Worm (Caenorhabditis elegans) whole organism, dauer: ENCODE data around the gene idpp-14.

Source experiments
- unc-62 ChIP-seq: sonication (generic microtip); optimal IDR thresholded peaks from 2 replicates; lab custom pipeline; 2017; ENCODE audit warnings: missing biosample characterization, missing genetic modification reagents, missing genetic modification characterization

idpp-14 gene

DNA sequence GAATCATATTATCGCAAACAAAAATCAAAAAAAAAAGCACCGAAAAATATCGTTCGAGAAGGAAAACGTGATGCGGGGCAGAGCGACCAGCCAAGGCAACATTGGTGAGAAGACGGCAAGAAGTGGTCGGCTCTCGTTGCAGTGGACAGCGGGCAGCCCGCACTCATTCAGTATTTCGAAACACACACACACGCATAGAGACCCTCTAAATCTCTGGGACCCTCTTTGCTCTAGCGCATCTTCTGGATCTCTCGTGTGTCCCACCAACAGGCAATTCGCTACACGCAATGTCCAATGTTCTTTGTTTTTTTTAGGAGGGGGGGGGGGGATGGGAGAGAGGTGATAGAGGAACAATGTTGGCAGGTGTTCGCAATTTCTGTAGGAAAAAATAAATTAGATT, 51.7 kb downstream of the idpp-14 start:
- TF ChIP-seq unc-62 = no peak
